Worm (Caenorhabditis elegans) whole organism, early embryonic: ENCODE results near the gene let-4.

ENCODE experiments used
- B0310.2 ChIP-seq: sonication (generic microtip); optimal IDR thresholded peaks from 2 replicates; lab custom pipeline; 2016; ENCODE audit warnings: mild to moderate bottlenecking, missing genetic modification characterization, missing compliant biosample characterization
- F13C5.2 ChIP-seq: sonication (generic microtip); optimal IDR thresholded peaks from 2 replicates; lab custom pipeline; 2017; ENCODE audit warnings: mild to moderate bottlenecking, missing genetic modification characterization, inconsistent platforms, missing compliant biosample characterization
- aly-1 ChIP-seq: sonication (generic microtip); optimal IDR thresholded peaks from 2 replicates; lab custom pipeline; 2016; ENCODE audit warnings: missing genetic modification characterization, missing compliant biosample characterization
- ama-1 ChIP-seq: fragments of 150-350 bp; optimal IDR thresholded peaks from 2 replicates; lab custom pipeline; 2014
- ceh-13 ChIP-seq: fragments of 200-800 bp; sonication (Bioruptor generic); optimal IDR thresholded peaks from 2 replicates; lab custom pipeline; 2018; ENCODE audit warnings: mild to moderate bottlenecking, missing genetic modification characterization, missing compliant biosample characterization
- ceh-36 ChIP-seq: sonication (generic microtip); optimal IDR thresholded peaks from 2 replicates; lab custom pipeline; 2016; ENCODE audit warnings: missing genetic modification characterization, inconsistent platforms, missing compliant biosample characterization
- ets-7 ChIP-seq: sonication (generic microtip); optimal IDR thresholded peaks from 2 replicates; lab custom pipeline; 2016; ENCODE audit warnings: missing genotype, missing genetic modification characterization, missing compliant biosample characterization
- flt-1 ChIP-seq: fragments of 200-800 bp; sonication (Bioruptor generic); IDR thresholded peaks from 2 replicates; pipeline ENCODE4 v1.3.6; 2022; ENCODE audit warnings: missing genetic modification characterization, missing compliant biosample characterization
- hmbx-1 ChIP-seq: sonication (generic microtip); optimal IDR thresholded peaks from 2 replicates; lab custom pipeline; 2016; ENCODE audit warnings: mild to moderate bottlenecking, missing genetic modification characterization, missing compliant biosample characterization
- hmg-4 ChIP-seq: fragments of 200-800 bp; sonication (Bioruptor generic); optimal IDR thresholded peaks from 2 replicates; lab custom pipeline; 2018; ENCODE audit warnings: mild to moderate bottlenecking, missing genetic modification characterization, missing compliant biosample characterization
- hnd-1 ChIP-seq: sonication (generic microtip); optimal IDR thresholded peaks from 2 replicates; lab custom pipeline; 2016; ENCODE audit warnings: missing genetic modification characterization, missing compliant biosample characterization
- pes-1 ChIP-seq: fragments of 200-800 bp; sonication (Bioruptor generic); IDR thresholded peaks from 2 replicates; pipeline ENCODE4 v1.3.6; 2022; ENCODE audit warnings: missing genetic modification reagents, missing genetic modification characterization, missing compliant biosample characterization
- scrt-1 ChIP-seq: fragments of 200-800 bp; sonication (Bioruptor generic); IDR thresholded peaks from 2 replicates; pipeline ENCODE4 v1.3.6; 2022; ENCODE audit warnings: missing genetic modification characterization, missing compliant biosample characterization
- sea-1 ChIP-seq: fragments of 200-800 bp; sonication (Bioruptor generic); conservative IDR thresholded peaks from 2 replicates; pipeline ENCODE4 v1.3.6; 2022; ENCODE audit warnings: missing genetic modification characterization, missing compliant biosample characterization
- tbx-11 ChIP-seq: fragments of 200-800 bp; sonication (Bioruptor generic); IDR thresholded peaks from 2 replicates; pipeline ENCODE4 v1.3.6; 2022; ENCODE audit warnings: missing genetic modification characterization, missing compliant biosample characterization
- tbx-37 ChIP-seq: fragments of 200-800 bp; sonication (Bioruptor generic); conservative IDR thresholded peaks from 2 replicates; pipeline ENCODE4 v1.3.6; 2022; ENCODE audit warnings: missing genetic modification reagents, missing genetic modification characterization, missing compliant biosample characterization
- tra-4 ChIP-seq: sonication (generic microtip); optimal IDR thresholded peaks from 2 replicates; lab custom pipeline; 2017; ENCODE audit warnings: missing genetic modification characterization, missing compliant biosample characterization

The let-4 gene

DNA sequence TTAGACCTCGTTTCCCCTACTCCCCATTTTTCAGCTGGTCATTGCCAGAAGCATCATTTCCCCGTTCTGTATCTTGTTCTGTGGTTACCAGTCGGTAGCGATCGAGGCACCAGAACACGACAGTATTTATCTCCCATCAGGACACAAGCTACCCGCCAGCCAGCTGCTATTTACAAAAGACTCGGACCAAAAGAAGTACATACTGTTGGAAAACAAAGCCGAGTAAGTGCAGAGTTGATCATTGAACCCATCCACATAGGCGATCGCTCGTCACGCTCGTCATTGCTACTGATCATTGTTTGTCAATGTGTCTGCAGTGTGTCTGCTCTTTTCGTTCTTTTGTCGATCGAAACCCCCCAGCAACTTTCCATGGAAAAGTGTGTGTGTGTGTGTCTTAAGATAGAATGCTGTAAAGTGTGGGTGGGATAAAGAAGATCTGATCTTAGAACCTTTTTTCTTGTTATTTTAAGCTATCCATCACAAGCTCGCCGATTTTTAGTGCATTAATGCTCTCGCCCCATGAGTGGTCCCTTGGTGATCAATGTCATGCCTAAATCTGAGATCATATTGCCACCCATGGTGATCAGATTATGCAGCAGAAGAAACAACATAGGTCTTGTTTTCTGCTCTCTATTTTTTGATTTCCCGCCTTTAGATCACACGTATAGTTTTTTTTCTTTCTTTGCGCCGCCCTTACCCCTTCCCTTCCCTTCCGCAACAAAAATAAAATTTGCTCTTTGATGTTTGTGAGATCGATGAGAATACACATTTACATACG, 18.0 kb upstream of the let-4 start:
- TF ChIP-seq tbx-11 (GFP tag; lab: Robert Waterston, UW) (no peak), B0310.2 (no peak), tbx-37 (GFP tag; lab: Robert Waterston, UW) (no peak), ceh-13 (GFP tag; lab: Kevin White, UChicago) (no peak), ceh-36 (no peak), sea-1 (GFP tag; lab: Robert Waterston, UW) (no peak)

DNA sequence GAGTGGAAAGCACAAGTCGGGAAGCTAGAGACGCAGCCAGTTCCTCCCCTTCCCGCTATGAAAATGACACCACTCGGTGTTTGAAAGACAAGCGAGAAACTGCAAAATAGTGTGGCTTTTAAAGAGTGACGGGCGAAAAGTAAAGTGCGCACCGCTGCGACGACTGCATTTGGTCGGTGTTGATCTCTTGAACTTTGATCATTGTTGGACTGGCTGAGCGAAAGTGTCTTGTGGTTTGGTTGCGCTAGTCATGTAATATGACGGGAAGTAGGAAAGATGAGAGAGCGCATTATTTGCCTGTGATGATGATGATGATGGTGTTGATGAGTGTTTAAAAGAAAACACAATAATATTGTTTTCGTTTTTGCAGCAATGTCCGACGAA, 17.4 kb upstream of the let-4 start:
- TF ChIP-seq hmbx-1 (no peak), F13C5.2 (tag; lab: Kevin White, UChicago) (peak; percentile 34)

DNA sequence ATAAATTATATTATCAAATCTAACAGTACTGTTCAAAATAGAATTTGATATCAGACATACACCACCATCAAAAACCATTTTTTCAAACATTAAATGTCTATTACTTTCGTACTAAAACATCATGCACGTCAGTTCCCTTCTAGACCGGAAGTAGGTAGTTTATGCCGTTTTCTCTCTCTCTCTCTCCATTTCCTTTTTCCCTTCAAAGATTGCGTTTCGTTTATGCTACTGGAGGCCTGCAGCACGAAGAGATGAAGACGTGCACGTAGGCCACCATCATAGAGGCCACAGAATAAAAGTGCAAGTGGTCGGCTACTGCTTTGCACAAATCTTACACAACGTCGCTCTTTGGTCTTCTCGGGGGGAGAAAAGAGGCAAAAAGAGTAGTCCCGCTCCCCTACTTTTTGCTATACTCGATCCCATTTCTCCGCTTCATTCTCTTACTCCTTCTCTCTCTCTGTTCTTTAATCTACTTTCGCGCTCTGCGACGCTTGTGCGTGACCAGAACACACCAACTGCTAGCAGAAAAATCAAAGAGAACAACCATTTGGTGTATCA, 16.2 kb upstream of the let-4 start:
- peak; percentile 12 for TF ChIP-seq F13C5.2 (tag; lab: Kevin White, UChicago)
- no peak for TF ChIP-seq tbx-37 (GFP tag; lab: Robert Waterston, UW)

DNA sequence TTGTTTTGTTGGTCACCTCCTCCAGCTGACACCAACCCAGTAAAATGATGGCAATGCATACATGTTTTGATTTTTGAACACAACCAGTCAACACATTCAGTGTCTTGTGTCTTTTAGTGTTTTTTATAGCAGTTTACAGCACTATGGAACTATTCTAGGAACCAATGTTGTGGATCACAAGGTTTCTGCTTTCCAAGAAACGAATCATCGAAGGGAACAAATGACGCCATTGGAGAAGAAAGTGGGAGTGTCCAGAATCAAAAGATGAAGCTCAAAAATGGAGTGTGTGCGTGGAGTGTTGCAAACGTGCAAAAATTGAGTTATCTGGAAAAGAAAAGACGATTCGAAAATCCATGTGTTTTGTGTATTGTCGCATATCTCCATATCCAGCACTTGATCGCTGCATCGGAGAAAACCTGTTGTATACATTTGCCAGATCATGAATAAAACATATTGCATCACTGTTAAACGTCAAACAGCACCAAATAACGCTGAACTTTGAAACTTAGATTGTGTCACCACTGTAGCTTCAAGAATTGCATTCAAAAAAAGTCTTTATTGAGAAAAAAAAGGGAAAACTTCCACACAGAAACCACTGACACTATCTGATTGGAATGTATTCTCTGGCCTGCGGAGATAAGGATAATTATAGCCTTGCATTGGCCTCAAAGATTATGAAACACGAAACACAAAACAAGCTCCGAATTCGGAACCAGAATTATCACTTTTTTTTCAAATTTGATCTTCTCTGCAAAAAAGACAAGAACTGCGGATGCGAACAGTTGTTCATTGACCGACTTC, 15.2 kb upstream of the let-4 start:
- TF ChIP-seq ets-7 (tag; lab: Kevin White, UChicago) (no peak), ama-1 (lab: Kevin White, UChicago) (no peak), tra-4 (tag; lab: Kevin White, UChicago) (no peak), scrt-1 (GFP tag; lab: Robert Waterston, UW) (no peak), ceh-13 (GFP tag; lab: Kevin White, UChicago) (no peak), tbx-11 (GFP tag; lab: Robert Waterston, UW) (no peak), hnd-1 (tag; lab: Kevin White, UChicago) (no peak)

DNA sequence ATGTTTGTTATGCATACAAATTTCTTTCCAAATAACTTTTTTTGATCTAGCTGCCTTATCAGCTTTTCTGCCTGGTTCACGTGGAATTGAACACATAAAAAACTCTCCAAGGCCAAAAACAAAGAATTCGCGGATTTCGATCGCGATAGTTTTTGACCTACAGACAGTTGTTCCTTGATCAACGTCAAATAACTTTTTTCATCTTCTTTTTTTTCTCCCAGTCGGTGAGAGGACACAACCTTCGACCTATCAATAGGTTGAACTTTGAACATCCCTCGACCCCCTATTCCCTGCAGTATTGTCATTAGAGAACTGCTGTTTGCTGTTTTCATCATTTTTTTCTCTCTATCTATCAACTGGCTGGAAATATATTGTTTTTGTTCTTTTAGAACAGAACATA, 13.9 kb upstream of the let-4 start:
- TF ChIP-seq pes-1 (GFP tag; lab: Robert Waterston, UW) (no peak), tbx-11 (GFP tag; lab: Robert Waterston, UW) (no peak), tbx-37 (GFP tag; lab: Robert Waterston, UW) (no peak)

DNA sequence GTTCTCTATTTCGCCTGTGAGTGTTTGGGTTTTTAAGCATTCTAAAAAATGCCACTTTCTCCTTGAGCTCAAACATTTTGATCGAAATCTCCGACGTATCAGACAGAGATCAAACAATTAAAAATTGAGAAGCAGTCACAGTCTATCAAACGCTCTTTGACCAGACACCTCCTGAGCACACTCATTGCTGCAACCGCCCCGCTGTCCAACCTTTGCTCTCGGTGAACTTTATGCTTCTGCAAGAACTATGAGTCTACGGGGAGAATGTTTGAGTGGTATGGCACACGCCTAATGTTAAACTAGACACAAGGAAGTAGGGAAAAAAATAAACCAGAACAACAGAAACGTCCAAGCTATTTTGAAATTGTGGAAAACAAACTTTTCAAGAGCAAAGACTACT, 12.5 kb upstream of the let-4 start:
- TF ChIP-seq pes-1 (GFP tag; lab: Robert Waterston, UW) (no peak), hmg-4 (GFP tag; lab: Kevin White, UChicago) (no peak), ceh-36 (no peak), ceh-13 (GFP tag; lab: Kevin White, UChicago) (no peak), scrt-1 (GFP tag; lab: Robert Waterston, UW) (no peak), sea-1 (GFP tag; lab: Robert Waterston, UW) (no peak), B0310.2 (no peak), ets-7 (tag; lab: Kevin White, UChicago) (no peak), hnd-1 (tag; lab: Kevin White, UChicago) (no peak), tbx-11 (GFP tag; lab: Robert Waterston, UW) (no peak), F13C5.2 (tag; lab: Kevin White, UChicago) (no peak), tbx-37 (GFP tag; lab: Robert Waterston, UW) (no peak), hmbx-1 (no peak), tra-4 (tag; lab: Kevin White, UChicago) (no peak)

DNA sequence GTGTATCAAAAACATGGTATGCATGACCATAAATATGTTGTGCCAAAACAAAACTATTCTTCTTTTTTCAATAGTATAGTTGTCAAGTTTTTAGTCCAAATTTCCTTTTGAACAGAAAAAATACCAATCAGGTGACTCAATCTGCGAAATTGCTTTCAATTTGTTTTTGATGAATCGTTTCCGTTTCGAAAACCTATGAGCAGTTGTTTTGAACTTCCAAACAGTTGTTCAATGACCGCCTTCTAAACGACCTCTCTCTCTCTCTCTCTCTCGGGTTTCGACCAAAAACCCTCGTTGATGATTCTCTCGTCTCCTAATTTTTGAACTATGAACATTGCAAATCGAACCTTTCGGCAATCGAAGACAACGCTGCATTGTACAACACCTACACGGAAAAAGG, 11.7 kb upstream of the let-4 start:
- TF ChIP-seq ceh-36 = no peak
- TF ChIP-seq ceh-13 (GFP tag; lab: Kevin White, UChicago) = no peak
- TF ChIP-seq ama-1 (lab: Kevin White, UChicago) = no peak
- TF ChIP-seq ets-7 (tag; lab: Kevin White, UChicago) = no peak
- no peak for TF ChIP-seq hmg-4 (GFP tag; lab: Kevin White, UChicago)
- TF ChIP-seq flt-1 (GFP tag; lab: Robert Waterston, UW) = no peak
- TF ChIP-seq hmbx-1 = no peak
- no peak for TF ChIP-seq scrt-1 (GFP tag; lab: Robert Waterston, UW)
- no peak for TF ChIP-seq hnd-1 (tag; lab: Kevin White, UChicago)
- no peak for TF ChIP-seq sea-1 (GFP tag; lab: Robert Waterston, UW)
- TF ChIP-seq pes-1 (GFP tag; lab: Robert Waterston, UW) = no peak
- TF ChIP-seq tbx-37 (GFP tag; lab: Robert Waterston, UW) = no peak
- TF ChIP-seq aly-1 (tag; lab: Kevin White, UChicago) = no peak
- TF ChIP-seq B0310.2 = no peak

DNA sequence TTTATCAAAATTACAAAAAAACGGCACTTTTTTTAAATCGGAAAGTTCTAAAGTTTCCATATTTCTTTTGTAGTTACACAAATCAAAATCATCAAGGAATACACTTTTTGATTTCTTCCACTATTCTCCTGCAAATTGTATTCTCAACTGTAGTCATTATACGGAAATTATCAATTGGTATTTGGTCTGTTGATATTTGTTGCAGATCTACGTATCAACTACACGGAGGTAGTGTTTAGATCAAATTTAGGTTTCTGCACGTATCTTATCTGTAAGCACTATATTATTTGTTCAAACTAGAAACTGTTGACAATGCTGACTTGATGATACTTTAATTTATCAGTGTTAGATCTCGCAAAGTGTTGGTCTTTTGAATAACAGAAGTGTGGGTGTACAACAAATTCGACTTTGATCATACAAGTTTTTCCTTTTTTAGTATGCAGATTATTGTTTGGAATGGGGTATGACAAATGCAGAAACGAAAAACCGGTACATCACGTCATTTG, 9.4 kb upstream of the let-4 start:
- no peak for TF ChIP-seq scrt-1 (GFP tag; lab: Robert Waterston, UW)
- TF ChIP-seq pes-1 (GFP tag; lab: Robert Waterston, UW) = no peak
- TF ChIP-seq sea-1 (GFP tag; lab: Robert Waterston, UW) = no peak
- no peak for TF ChIP-seq tbx-37 (GFP tag; lab: Robert Waterston, UW)
- TF ChIP-seq ceh-13 (GFP tag; lab: Kevin White, UChicago) = no peak
- no peak for TF ChIP-seq F13C5.2 (tag; lab: Kevin White, UChicago)
- TF ChIP-seq hmg-4 (GFP tag; lab: Kevin White, UChicago) = no peak
- TF ChIP-seq tra-4 (tag; lab: Kevin White, UChicago) = no peak
- TF ChIP-seq B0310.2 = no peak
- TF ChIP-seq ceh-36 = no peak
- no peak for TF ChIP-seq aly-1 (tag; lab: Kevin White, UChicago)
- no peak for TF ChIP-seq hnd-1 (tag; lab: Kevin White, UChicago)
- TF ChIP-seq hmbx-1 = no peak
- no peak for TF ChIP-seq ama-1 (lab: Kevin White, UChicago)
- no peak for TF ChIP-seq ets-7 (tag; lab: Kevin White, UChicago)
